Worm (Caenorhabditis elegans): ENCODE results near the gene D2096.7.
"Not testable (repeated sequence)": the region's sequence is repeated elsewhere in the genome, so short reads cannot be mapped to it uniquely, and the experiment has no call there.

D2096.7 gene

ce11 chrIV:8357299-8357698 lies 20.1 kb downstream of the D2096.7 start:
- peak; percentile 64 for TF ChIP-seq elt-4 (tag; optimal IDR thresholded peaks at IDR 0.05)
- TF ChIP-seq lin-11 (tag; optimal IDR thresholded peaks at IDR 0.05), result no peak

- TF ChIP-seq pqm-1 (tag; optimal IDR thresholded peaks at IDR 0.05) (no peak), K02D7.2 (tag; optimal IDR thresholded peaks at IDR 0.05) (no peak), nhr-11 (tag; optimal IDR thresholded peaks at IDR 0.05) (no peak), K09A11.1 (tag; optimal IDR thresholded peaks at IDR 0.05; ENCODE audit: insufficient read depth) (no peak), elt-4 (tag; optimal IDR thresholded peaks at IDR 0.05) (no peak), zip-5 (tag; optimal IDR thresholded peaks at IDR 0.05) (no peak), lin-11 (tag; optimal IDR thresholded peaks at IDR 0.05) (no peak), nhr-232 (tag; optimal IDR thresholded peaks at IDR 0.05) (no peak), unc-55 (GFP tag; optimal IDR thresholded peaks at IDR 0.05) (no peak), sox-4 (tag; optimal IDR thresholded peaks at IDR 0.05) (no peak), pha-4 (tag; optimal IDR thresholded peaks at IDR 0.05) (no peak), tbx-2 (tag; optimal IDR thresholded peaks at IDR 0.05) (no peak), syd-9 (tag; optimal IDR thresholded peaks at IDR 0.05) (no peak), T23F11.4 (GFP tag; optimal IDR thresholded peaks at IDR 0.05) (no peak)
Measured at ce11 chrIV:8355592-8355991, 21.8 kb downstream of the D2096.7 start, which contains the start of the genes F17E9.2 and col-116. Gene F17E9.2 (plus strand): TSS chrIV:8355892. Gene col-116 (plus strand): TSS chrIV:8355906.

- TF ChIP-seq Y22D7AL.16 (tag; optimal IDR thresholded peaks at IDR 0.05), result no peak
- no peak for TF ChIP-seq tbx-2 (tag; optimal IDR thresholded peaks at IDR 0.05)
- TF ChIP-seq ama-1 (optimal IDR thresholded peaks at IDR 0.05), result no peak
- TF ChIP-seq npax-4 (tag; optimal IDR thresholded peaks at IDR 0.05), result no peak
- no peak for TF ChIP-seq ahr-1 (tag; optimal IDR thresholded peaks at IDR 0.05)
- TF ChIP-seq ceh-24 (tag; optimal IDR thresholded peaks at IDR 0.05), result no peak
- TF ChIP-seq elt-4 (tag; optimal IDR thresholded peaks at IDR 0.05), result no peak
- no peak for TF ChIP-seq K02D7.2 (tag; optimal IDR thresholded peaks at IDR 0.05)
- TF ChIP-seq ref-2 (tag; optimal IDR thresholded peaks at IDR 0.05), result no peak
Measured at ce11 chrIV:8354572-8354971, 22.9 kb downstream of the D2096.7 start, which contains the start of gene F17E9.3. Gene F17E9.3 (plus strand): TSS chrIV:8354872.

DNA sequence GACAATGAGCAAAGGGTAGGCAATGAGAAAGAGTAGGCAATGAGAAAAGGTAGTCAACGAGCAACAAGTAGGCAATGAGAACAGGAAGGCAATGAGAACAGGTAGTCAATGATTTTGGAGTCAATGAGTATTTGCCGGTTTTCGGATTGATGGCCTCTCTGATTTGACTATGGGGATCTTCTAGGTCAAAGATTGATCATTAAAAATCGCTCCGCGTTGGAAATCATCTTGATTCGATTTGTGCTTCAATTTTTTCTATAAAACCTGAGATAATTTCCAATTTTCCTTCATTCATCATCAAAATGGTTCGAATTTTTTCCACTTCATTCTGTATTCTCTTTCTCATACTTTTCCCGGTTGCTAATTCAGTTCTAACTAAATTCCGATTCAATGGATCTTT lies 25.4 kb downstream of the D2096.7 start, which contains the start of gene F17E9.16:
Gene F17E9.16 (plus strand): TSS at position 301 of the 400 bp plus-strand sequence.
- TF ChIP-seq ceh-48, ref-2, nfya-1 (tag; optimal IDR thresholded peaks at IDR 0.05): not testable (repeated sequence)

- TF ChIP-seq ceh-30 (tag; optimal IDR thresholded peaks at IDR 0.05) (no peak), nhr-232 (tag; optimal IDR thresholded peaks at IDR 0.05) (no peak), F13H6.1 (tag; optimal IDR thresholded peaks at IDR 0.05) (no peak), T23F11.4 (GFP tag; optimal IDR thresholded peaks at IDR 0.05) (no peak), ets-4 (tag; optimal IDR thresholded peaks at IDR 0.05) (no peak), pqm-1 (tag; optimal IDR thresholded peaks at IDR 0.05) (no peak), hlh-13 (GFP tag; optimal IDR thresholded peaks at IDR 0.05) (no peak)
Measured at ce11 chrIV:8348073-8348472, 29.4 kb downstream of the D2096.7 start, which contains the start of gene F17E9.4. Gene F17E9.4 (plus strand): TSS chrIV:8348373.

ce11 chrIV:8347051-8347450 lies 30.4 kb downstream of the D2096.7 start, which contains the start of the genes F17E9.18 and F17E9.15:
Gene F17E9.18 (minus strand): TSS chrIV:8347151.
Gene F17E9.15 (plus strand): TSS chrIV:8347418.
- TF ChIP-seq tbx-2 (tag; optimal IDR thresholded peaks at IDR 0.05) (no peak), gmeb-2 (tag; optimal IDR thresholded peaks at IDR 0.05) (no peak), unc-55 (GFP tag; optimal IDR thresholded peaks at IDR 0.05) (no peak), lim-6 (tag; optimal IDR thresholded peaks at IDR 0.05) (no peak), dve-1 (tag; optimal IDR thresholded peaks at IDR 0.05) (no peak), syd-9 (tag; optimal IDR thresholded peaks at IDR 0.05) (no peak), pha-4 (tag; optimal IDR thresholded peaks at IDR 0.05) (no peak), ref-2 (tag; optimal IDR thresholded peaks at IDR 0.05) (no peak), pax-1 (tag; optimal IDR thresholded peaks at IDR 0.05) (no peak), dmd-4 (tag; optimal IDR thresholded peaks at IDR 0.05; ENCODE audit: borderline replicate concordance) (no peak), K02D7.2 (tag; optimal IDR thresholded peaks at IDR 0.05) (no peak), nhr-11 (tag; optimal IDR thresholded peaks at IDR 0.05) (no peak), che-1 (tag; optimal IDR thresholded peaks at IDR 0.05) (no peak), ceh-18 (tag; optimal IDR thresholded peaks at IDR 0.05) (no peak), pha-2 (tag; optimal IDR thresholded peaks at IDR 0.05) (no peak), ceh-22 (tag; optimal IDR thresholded peaks at IDR 0.05) (no peak), rnt-1 (tag; optimal IDR thresholded peaks at IDR 0.05) (no peak), pqm-1 (tag; optimal IDR thresholded peaks at IDR 0.05) (no peak)
